Worm (Caenorhabditis elegans) whole organism, L4 larva: ENCODE results near the gene srn-1.

Experiments
- F26F4.8 ChIP-seq: fragments of 200-800 bp; sonication (Bioruptor generic); conservative IDR thresholded peaks from 2 replicates; pipeline ENCODE4 v1.3.6; 2022; ENCODE audit warnings: missing genetic modification characterization, missing compliant biosample characterization
- F37D6.2 ChIP-seq: sonication (generic microtip); optimal IDR thresholded peaks from 2 replicates; lab custom pipeline; 2016; ENCODE audit warnings: mild to moderate bottlenecking, missing genetic modification characterization, missing compliant biosample characterization
- F44E2.7 ChIP-seq: fragments of 200-800 bp; sonication (Bioruptor generic); IDR thresholded peaks from 2 replicates; pipeline ENCODE4 v2.1.2; 2022; ENCODE audit warnings: missing genetic modification characterization, missing compliant biosample characterization
- T20F7.1 ChIP-seq: fragments of 200-800 bp; sonication (Bioruptor generic); optimal IDR thresholded peaks from 2 replicates; lab custom pipeline; 2018; ENCODE audit warnings: mild to moderate bottlenecking, missing genetic modification characterization, missing compliant biosample characterization
- Y48G9A.11 ChIP-seq: fragments of 200-800 bp; sonication (Bioruptor generic); IDR thresholded peaks from 2 replicates; pipeline ENCODE4 v1.3.6; 2022; ENCODE audit warnings: missing genetic modification reagents, missing genetic modification characterization, missing compliant biosample characterization
- Y75B8A.6 ChIP-seq: fragments of 200-800 bp; sonication (Bioruptor generic); IDR thresholded peaks from 2 replicates; pipeline ENCODE4 v1.3.6; 2022; ENCODE audit warnings: missing genetic modification reagents, missing genetic modification characterization, missing compliant biosample characterization
- ZK546.5 ChIP-seq, 2 experiments: sonication (generic microtip); optimal IDR thresholded peaks; 2 replicates each; lab custom pipeline; 2017; ENCODE audit warnings: missing biosample characterization in 2 of 2, missing genetic modification characterization in 2 of 2
- arid-1 ChIP-seq: fragments of 200-800 bp; sonication (Bioruptor generic); conservative IDR thresholded peaks from 2 replicates; pipeline ENCODE4 v1.3.6; 2022; ENCODE audit warnings: missing genetic modification reagents, missing genetic modification characterization, missing compliant biosample characterization
- ceh-28 ChIP-seq: fragments of 150-350 bp; optimal IDR thresholded peaks from 2 replicates; lab custom pipeline; 2014; ENCODE audit warnings: missing biosample characterization, missing genetic modification reagents, missing genetic modification characterization
- ceh-44 ChIP-seq: fragments of 200-800 bp; sonication (Bioruptor generic); IDR thresholded peaks from 2 replicates; pipeline ENCODE4 v1.3.6; 2022; ENCODE audit warnings: missing genetic modification reagents, missing genetic modification characterization, missing compliant biosample characterization
- ceh-62 ChIP-seq: sonication (generic microtip); optimal IDR thresholded peaks from 2 replicates; lab custom pipeline; 2017; ENCODE audit warnings: missing biosample characterization, missing genetic modification characterization
- ces-1 ChIP-seq: fragments of 150-350 bp; sonication (generic microtip); optimal IDR thresholded peaks from 4 replicates; lab custom pipeline; 2014; ENCODE audit warnings: missing biosample characterization, missing genetic modification reagents, missing genetic modification characterization
- daf-12 ChIP-seq: fragments of 150-350 bp; optimal IDR thresholded peaks from 2 replicates; lab custom pipeline; 2014; ENCODE audit warnings: missing biosample characterization, missing genetic modification reagents, missing genetic modification characterization
- daf-8 ChIP-seq: fragments of 200-800 bp; sonication (Bioruptor generic); IDR thresholded peaks from 2 replicates; pipeline ENCODE4 v1.3.6; 2022; ENCODE audit warnings: missing genetic modification characterization, missing compliant biosample characterization
- dmd-8 ChIP-seq: fragments of 200-800 bp; sonication (Bioruptor generic); IDR thresholded peaks from 2 replicates; pipeline ENCODE4 v1.3.6; 2022; ENCODE audit warnings: missing genetic modification characterization, missing compliant biosample characterization
- dmd-9 ChIP-seq: fragments of 200-800 bp; sonication (Bioruptor generic); IDR thresholded peaks from 2 replicates; pipeline ENCODE4 v1.3.6; 2022; ENCODE audit warnings: missing genetic modification reagents, missing genetic modification characterization, missing compliant biosample characterization
- dve-1 ChIP-seq: sonication (generic microtip); optimal IDR thresholded peaks from 2 replicates; lab custom pipeline; 2017; ENCODE audit warnings: antibody characterized with exemption, mild to moderate bottlenecking, missing genetic modification characterization, missing compliant biosample characterization; ENCODE audit not compliant: insufficient read depth
- hif-1 ChIP-seq, 2 experiments: sonication (generic microtip); optimal IDR thresholded peaks; 2 replicates each; lab custom pipeline; 2016 to 2017; ENCODE audit warnings: missing compliant biosample characterization in 2 of 2, missing genetic modification characterization in 2 of 2, missing genetic modification reagents in 2 of 2, missing genotype in 2 of 2, mild to moderate bottlenecking in 1 of 2
- jun-1 ChIP-seq: fragments of 150-350 bp; optimal IDR thresholded peaks from 2 replicates; lab custom pipeline; 2014; ENCODE audit warnings: missing biosample characterization, missing genetic modification reagents, missing genetic modification characterization
- lim-7 ChIP-seq: fragments of 200-800 bp; sonication (Bioruptor generic); IDR thresholded peaks from 2 replicates; pipeline ENCODE4 v1.3.6; 2022; ENCODE audit warnings: missing genetic modification characterization, missing compliant biosample characterization
- lsy-2 ChIP-seq, 2 experiments: fragments of 150-350 bp in 1 of 2; sonication (generic microtip) in 1 of 2; optimal IDR thresholded peaks; 2 replicates each; lab custom pipeline; 2014 to 2017; ENCODE audit warnings: missing biosample characterization in 2 of 2, missing genetic modification characterization in 2 of 2
- mdl-1 ChIP-seq, 2 experiments: fragments of 150-350 bp in 1 of 2; sonication (generic microtip) in 1 of 2; optimal IDR thresholded peaks; 2 replicates each; lab custom pipeline; 2014 to 2017; ENCODE audit warnings: missing biosample characterization in 2 of 2, missing genetic modification characterization in 2 of 2
- mep-1 ChIP-seq: fragments of 150-350 bp; sonication (generic microtip); optimal IDR thresholded peaks from 3 replicates; lab custom pipeline; 2014; ENCODE audit warnings: missing biosample characterization, missing genetic modification characterization
- mxl-2 ChIP-seq: fragments of 200-800 bp; sonication (Bioruptor generic); conservative IDR thresholded peaks from 2 replicates; pipeline ENCODE4 v1.3.6; 2022; ENCODE audit warnings: missing genetic modification reagents, missing genetic modification characterization, missing compliant biosample characterization
- nhr-10 ChIP-seq: fragments of 150-350 bp; optimal IDR thresholded peaks from 2 replicates; lab custom pipeline; 2014; ENCODE audit warnings: missing biosample characterization, missing genetic modification characterization
- nhr-28 ChIP-seq: fragments of 150-350 bp; optimal IDR thresholded peaks from 2 replicates; lab custom pipeline; 2014; ENCODE audit warnings: missing biosample characterization, missing genetic modification characterization
- nhr-76 ChIP-seq: fragments of 150-350 bp; optimal IDR thresholded peaks from 2 replicates; lab custom pipeline; 2014; ENCODE audit warnings: missing biosample characterization, missing genetic modification characterization
- pha-4 ChIP-seq, 2 experiments: fragments of 150-350 bp in 1 of 2; fragments of 200-800 bp in 1 of 2; sonication (Bioruptor generic) in 1 of 2; IDR thresholded peaks in 1 of 2; optimal IDR thresholded peaks in 1 of 2; 2 replicates each; pipeline versions ENCODE4 v1.3.6 to Lab custom; 2014 to 2022; ENCODE audit warnings: missing genetic modification characterization in 2 of 2, missing genetic modification reagents in 2 of 2, missing biosample characterization in 1 of 2, missing compliant biosample characterization in 1 of 2
- pqm-1 ChIP-seq: sonication (generic microtip); optimal IDR thresholded peaks from 2 replicates; lab custom pipeline; 2017; ENCODE audit warnings: missing biosample characterization, missing genetic modification characterization
- sdz-12 ChIP-seq: fragments of 200-800 bp; sonication (Bioruptor generic); optimal IDR thresholded peaks from 2 replicates; lab custom pipeline; 2018; ENCODE audit warnings: mild to moderate bottlenecking, missing genetic modification characterization, missing compliant biosample characterization
- snpc-4 ChIP-seq: fragments of 150-350 bp; optimal IDR thresholded peaks from 2 replicates; lab custom pipeline; 2014; ENCODE audit warnings: missing biosample characterization, missing genetic modification characterization
- tag-97 ChIP-seq: fragments of 200-800 bp; sonication (Bioruptor generic); IDR thresholded peaks from 2 replicates; pipeline ENCODE4 v1.3.6; 2022; ENCODE audit warnings: missing genetic modification characterization, missing compliant biosample characterization
- unc-130 ChIP-seq: sonication (generic microtip); optimal IDR thresholded peaks from 2 replicates; lab custom pipeline; 2016; ENCODE audit warnings: missing genetic modification reagents, missing genetic modification characterization, missing compliant biosample characterization
- unc-62 ChIP-seq, 3 experiments: fragments of 150-350 bp in 1 of 3; sonication (generic microtip); optimal IDR thresholded peaks in 2 of 3; peaks in 1 of 3; 1 replicate in 1 of 3; 2 replicates in 2 of 3; lab custom pipeline; 2014 to 2017; ENCODE audit warnings: missing biosample characterization in 3 of 3, missing genetic modification characterization in 3 of 3, missing genetic modification reagents in 3 of 3, missing genotype in 1 of 3
- vab-7 ChIP-seq: fragments of 200-800 bp; sonication (Bioruptor generic); IDR thresholded peaks from 2 replicates; pipeline ENCODE4 v1.3.6; 2022; ENCODE audit warnings: missing genetic modification reagents, missing genetic modification characterization, missing compliant biosample characterization
- zfp-2 ChIP-seq: sonication (generic microtip); optimal IDR thresholded peaks from 2 replicates; lab custom pipeline; 2016; ENCODE audit warnings: mild to moderate bottlenecking, missing genetic modification characterization, missing compliant biosample characterization
- zip-11 ChIP-seq: fragments of 200-800 bp; sonication (Bioruptor generic); IDR thresholded peaks from 2 replicates; pipeline ENCODE4 v1.3.6; 2022; ENCODE audit warnings: missing genetic modification characterization, missing compliant biosample characterization

Gene srn-1

ce11 chrV:6267237-6267812 is 18.9 kb downstream of the srn-1 start, which contains the start of gene mrck-1 (continued):
- TF ChIP-seq dve-1 (tag; lab: Kevin White, UChicago): peak; percentile 85
- TF ChIP-seq hif-1 (tag; optimal IDR thresholded peaks at IDR 0.05; lab: Kevin White, UChicago): peak; percentile 42 to 83
- TF ChIP-seq F26F4.8 (GFP tag; lab: Robert Waterston, UW): no peak
- 0 out of 2 replicates have a peak, but pooled peaks have one; percentile 50 for TF ChIP-seq Y48G9A.11
- no peak for TF ChIP-seq ceh-44
- TF ChIP-seq mxl-2 (GFP tag; lab: Robert Waterston, UW): no peak
- no peak for TF ChIP-seq daf-12 (tag; lab: Kevin White, UChicago)
- TF ChIP-seq mep-1 (tag; lab: Kevin White, UChicago): peak; percentile 97
- TF ChIP-seq unc-62 (GFP tag; optimal IDR thresholded peaks at IDR 0.05 in 1 of 2; lab: Kevin White, UChicago): peak in 1 of 2 experiments; percentile 87
- no peak for TF ChIP-seq unc-62 (tag; optimal IDR thresholded peaks at IDR 0.05; lab: Kevin White, UChicago)
- TF ChIP-seq F44E2.7: no peak
- no peak for TF ChIP-seq T20F7.1
- TF ChIP-seq ceh-62: no peak
- TF ChIP-seq zip-11 (GFP tag; lab: Robert Waterston, UW): no peak
- TF ChIP-seq dmd-9 (GFP tag; lab: Robert Waterston, UW): no peak
- TF ChIP-seq snpc-4 (tag; lab: Kevin White, UChicago): no peak
- TF ChIP-seq daf-8 (GFP tag; lab: Robert Waterston, UW): no peak
- no peak for TF ChIP-seq ceh-28 (tag; lab: Kevin White, UChicago)
- TF ChIP-seq arid-1 (GFP tag; lab: Robert Waterston, UW): peak; percentile 84
- TF ChIP-seq sdz-12 (GFP tag; lab: Kevin White, UChicago): no peak
- peak in 1 of 2 experiments; percentile 70 for TF ChIP-seq mdl-1 (tag; optimal IDR thresholded peaks at IDR 0.05; lab: Kevin White, UChicago)
- no peak for TF ChIP-seq unc-130 (GFP tag; lab: Kevin White, UChicago)

- peak; percentile 1 for TF ChIP-seq nhr-28 (tag; lab: Kevin White, UChicago)
- no peak for TF ChIP-seq lim-7 (GFP tag; lab: Robert Waterston, UW)
Observed at ce11 chrV:6259139-6259538, 27.1 kb downstream of the srn-1 start, which contains the start of gene K08B12.1. Gene K08B12.1, plus strand, starts transcription at chrV:6259367.

- TF ChIP-seq hif-1 (tag; optimal IDR thresholded peaks at IDR 0.05; lab: Kevin White, UChicago): no peak
- no peak for TF ChIP-seq nhr-10 (tag; lab: Kevin White, UChicago)
- TF ChIP-seq ces-1: no peak
- no peak for TF ChIP-seq jun-1 (tag; lab: Kevin White, UChicago)
- TF ChIP-seq pqm-1: no peak
- TF ChIP-seq dmd-8 (GFP tag; lab: Robert Waterston, UW): no peak
- no peak for TF ChIP-seq ZK546.5 (tag; optimal IDR thresholded peaks at IDR 0.05; lab: Kevin White, UChicago)
- TF ChIP-seq lsy-2 (tag; optimal IDR thresholded peaks at IDR 0.05; lab: Kevin White, UChicago): no peak
- TF ChIP-seq tag-97 (GFP tag; lab: Robert Waterston, UW): no peak
- TF ChIP-seq pha-4 (GFP tag; IDR thresholded peaks at IDR 0.05; lab: Robert Waterston, UW): no peak
- no peak for TF ChIP-seq pha-4 (tag; optimal IDR thresholded peaks at IDR 0.05; lab: Kevin White, UChicago)
- no peak for TF ChIP-seq zfp-2 (tag; lab: Kevin White, UChicago)
- no peak for TF ChIP-seq Y75B8A.6 (GFP tag; lab: Robert Waterston, UW)
- TF ChIP-seq vab-7 (GFP tag; lab: Robert Waterston, UW): no peak
- no peak for TF ChIP-seq nhr-76
- no peak for TF ChIP-seq snpc-4 (tag; lab: Kevin White, UChicago)
- TF ChIP-seq F37D6.2 (tag; lab: Kevin White, UChicago): no peak
- TF ChIP-seq mdl-1 (tag; optimal IDR thresholded peaks at IDR 0.05; lab: Kevin White, UChicago): no peak
Observed at ce11 chrV:6253936-6254335, 32.3 kb downstream of the srn-1 start.
